Fruit fly (Drosophila melanogaster) whole organism, embryonic: Measurements from ENCODE around the gene CG42592.

Experiments used
- CG12744 ChIP-seq: fragments of 200-800 bp; sonication (Bioruptor generic); optimal IDR thresholded peaks from 2 replicates; lab custom pipeline; 2016; ENCODE audit warnings: missing biosample characterization, missing genetic modification characterization
- CG9876 ChIP-seq: fragments of 200-800 bp; sonication (Bioruptor generic); optimal IDR thresholded peaks from 2 replicates; lab custom pipeline; 2016; ENCODE audit warnings: missing biosample characterization, missing genetic modification characterization
- Sox102F ChIP-seq: fragments of 200-800 bp; sonication (Bioruptor generic); optimal IDR thresholded peaks from 2 replicates; lab custom pipeline; 2018; ENCODE audit warnings: missing biosample characterization, mild to moderate bottlenecking, missing genetic modification characterization, moderate library complexity

- TF ChIP-seq CG12744 (GFP tag; lab: Kevin White, UChicago) (no peak), CG9876 (GFP tag; lab: Kevin White, UChicago) (no peak), Sox102F (GFP tag; lab: Kevin White, UChicago) (no peak)
Observed at dm6 chr3R:29799681-29800028, 36.4 kb downstream of the CG42592 start.
